Fruit fly (Drosophila melanogaster) whole organism, embryonic: ENCODE results near the gene brun.

Source experiments
- B-H1 ChIP-seq: fragments of 200-800 bp; sonication (Bioruptor generic); IDR thresholded peaks from 3 replicates; pipeline ENCODE4 v1.3.6; 2022; ENCODE audit warnings: missing biosample characterization, missing genetic modification characterization
- C15 ChIP-seq: fragments of 200-800 bp; sonication (Bioruptor generic); IDR thresholded peaks from 3 replicates; pipeline ENCODE4 v1.3.6; 2022; ENCODE audit warnings: missing biosample characterization, missing genetic modification characterization
- CG11093 ChIP-seq: fragments of 200-800 bp; sonication (Bioruptor generic); IDR thresholded peaks from 3 replicates; pipeline ENCODE4 v1.3.6; 2022; ENCODE audit warnings: missing biosample characterization, missing genetic modification characterization
- CG11723 ChIP-seq: fragments of 200-800 bp; sonication (Bioruptor generic); optimal IDR thresholded peaks from 2 replicates; lab custom pipeline; 2017; ENCODE audit warnings: missing biosample characterization, mild to moderate bottlenecking, missing genetic modification characterization
- CG13624 ChIP-seq: fragments of 200-800 bp; sonication (Bioruptor generic); optimal IDR thresholded peaks from 2 replicates; lab custom pipeline; 2016; ENCODE audit warnings: missing biosample characterization, missing genetic modification characterization
- CG15269 ChIP-seq: fragments of 200-800 bp; sonication (Bioruptor generic); optimal IDR thresholded peaks from 2 replicates; lab custom pipeline; 2018; ENCODE audit warnings: missing biosample characterization, mild to moderate bottlenecking, missing genetic modification characterization, moderate library complexity
- CG15514 ChIP-seq: fragments of 200-800 bp; sonication (Bioruptor generic); optimal IDR thresholded peaks from 3 replicates; lab custom pipeline; 2017; ENCODE audit warnings: missing biosample characterization, missing genetic modification characterization, mild to moderate bottlenecking, moderate library complexity, missing genetic modification reagents
- CG15601 ChIP-seq: fragments of 200-800 bp; sonication (Bioruptor generic); optimal IDR thresholded peaks from 3 replicates; lab custom pipeline; 2019; ENCODE audit warnings: missing biosample characterization, mild to moderate bottlenecking, missing genetic modification characterization, moderate library complexity
- CG15696 ChIP-seq: fragments of 200-800 bp; sonication (Bioruptor generic); optimal IDR thresholded peaks from 2 replicates; lab custom pipeline; 2019; ENCODE audit warnings: missing biosample characterization, mild to moderate bottlenecking, missing genetic modification characterization, moderate library complexity
- CG1647 ChIP-seq: fragments of 200-800 bp; sonication (Bioruptor generic); optimal IDR thresholded peaks from 3 replicates; lab custom pipeline; 2016; ENCODE audit warnings: missing biosample characterization, missing genetic modification characterization
- CG16813 ChIP-seq: fragments of 200-800 bp; sonication (Bioruptor generic); IDR thresholded peaks from 3 replicates; pipeline ENCODE4 v1.3.6; 2022; ENCODE audit warnings: missing biosample characterization, missing genetic modification characterization; ENCODE audit not compliant: partially characterized antibody
- CG17361 ChIP-seq: fragments of 200-800 bp; sonication (Bioruptor generic); IDR thresholded peaks from 3 replicates; pipeline ENCODE4 v1.3.6; 2022; ENCODE audit warnings: missing biosample characterization, missing genetic modification characterization
- CG17568 ChIP-seq: fragments of 200-800 bp; sonication (Bioruptor generic); optimal IDR thresholded peaks from 2 replicates; lab custom pipeline; 2018; ENCODE audit warnings: missing biosample characterization, mild to moderate bottlenecking, missing genetic modification characterization, moderate library complexity
- CG18011 ChIP-seq: fragments of 200-800 bp; sonication (Bioruptor generic); optimal IDR thresholded peaks from 2 replicates; lab custom pipeline; 2017; ENCODE audit warnings: missing biosample characterization, missing genetic modification characterization, mild to moderate bottlenecking, moderate library complexity, missing genotype
- CG2678 ChIP-seq: fragments of 200-800 bp; sonication (Bioruptor generic); optimal IDR thresholded peaks from 3 replicates; lab custom pipeline; 2019; ENCODE audit warnings: missing biosample characterization, mild to moderate bottlenecking, missing genetic modification characterization, moderate library complexity
- CG33213 ChIP-seq: fragments of 200-800 bp; sonication (Bioruptor generic); optimal IDR thresholded peaks from 3 replicates; lab custom pipeline; 2016; ENCODE audit warnings: missing biosample characterization, missing genetic modification characterization
- CG3995 ChIP-seq: fragments of 200-800 bp; sonication (Bioruptor generic); optimal IDR thresholded peaks from 3 replicates; lab custom pipeline; 2016; ENCODE audit warnings: missing biosample characterization, missing genetic modification characterization
- CG4617 ChIP-seq: fragments of 200-800 bp; sonication (Bioruptor generic); optimal IDR thresholded peaks from 3 replicates; lab custom pipeline; 2016; ENCODE audit warnings: missing biosample characterization, missing genetic modification characterization, borderline replicate concordance
- CG6683 ChIP-seq: fragments of 200-800 bp; sonication (Bioruptor generic); optimal IDR thresholded peaks from 2 replicates; lab custom pipeline; 2017; ENCODE audit warnings: missing biosample characterization, mild to moderate bottlenecking, missing genetic modification characterization, missing genetic modification reagents
- CG7372 ChIP-seq: fragments of 200-800 bp; sonication (Bioruptor generic); IDR thresholded peaks from 2 replicates; pipeline ENCODE4 v1.3.6; 2022; ENCODE audit warnings: missing biosample characterization, missing genetic modification characterization
- CHES-1-like ChIP-seq: fragments of 200-800 bp; sonication (Bioruptor generic); optimal IDR thresholded peaks from 2 replicates; lab custom pipeline; 2016; ENCODE audit warnings: missing biosample characterization, missing genetic modification characterization
- CTCF ChIP-seq: fragments of 200-800 bp; sonication (Bioruptor generic); optimal IDR thresholded peaks from 2 replicates; lab custom pipeline; 2017; ENCODE audit warnings: missing biosample characterization, mild to moderate bottlenecking, missing genetic modification characterization, moderate library complexity
- Hand ChIP-seq: fragments of 200-800 bp; sonication (Bioruptor generic); optimal IDR thresholded peaks from 2 replicates; lab custom pipeline; 2017; ENCODE audit warnings: mild to moderate bottlenecking, missing biosample characterization, missing genetic modification reagents, missing genetic modification characterization
- Hr78 ChIP-seq, 2 experiments: fragments of 200-800 bp in 1 of 2; fragments of >200 bp in 1 of 2; sonication (Bioruptor generic) in 1 of 2; optimal IDR thresholded peaks; 2 replicates each; lab custom pipeline; 2017 to 2019; ENCODE audit warnings: missing biosample characterization in 2 of 2, missing genetic modification characterization in 2 of 2, mild to moderate bottlenecking in 1 of 2, moderate library complexity in 1 of 2
- MESR4 ChIP-seq: fragments of 200-800 bp; sonication (Bioruptor generic); optimal IDR thresholded peaks from 2 replicates; lab custom pipeline; 2018; ENCODE audit warnings: missing biosample characterization, mild to moderate bottlenecking, missing genetic modification characterization, moderate library complexity
- MTF-1 ChIP-seq: fragments of 200-800 bp; sonication (Bioruptor generic); optimal IDR thresholded peaks from 2 replicates; lab custom pipeline; 2018; ENCODE audit warnings: missing biosample characterization, mild to moderate bottlenecking, missing genetic modification characterization, borderline replicate concordance
- NC2β ChIP-seq: fragments of 200-800 bp; sonication (Bioruptor generic); optimal IDR thresholded peaks from 2 replicates; lab custom pipeline; 2016; ENCODE audit warnings: missing biosample characterization, missing genetic modification characterization
- Scr ChIP-seq: fragments of 200-800 bp; sonication (Bioruptor generic); IDR thresholded peaks from 2 replicates; pipeline ENCODE4 v1.3.6; 2022; ENCODE audit warnings: missing biosample characterization, missing genetic modification characterization; ENCODE audit not compliant: partially characterized antibody
- Ssrp ChIP-seq: fragments of 200-800 bp; sonication (Bioruptor generic); optimal IDR thresholded peaks from 2 replicates; lab custom pipeline; 2018; ENCODE audit warnings: missing biosample characterization, mild to moderate bottlenecking, missing genetic modification characterization, moderate library complexity
- Vsx1 ChIP-seq: fragments of 200-800 bp; sonication (Bioruptor generic); optimal IDR thresholded peaks from 2 replicates; lab custom pipeline; 2017; ENCODE audit warnings: missing biosample characterization, mild to moderate bottlenecking, missing genetic modification characterization, missing genetic modification reagents
- ab ChIP-seq: fragments of 200-800 bp; sonication (Bioruptor generic); optimal IDR thresholded peaks from 2 replicates; lab custom pipeline; 2016; ENCODE audit warnings: missing biosample characterization, missing genetic modification characterization
- bcd ChIP-seq: fragments of 200-800 bp; sonication (Bioruptor generic); optimal IDR thresholded peaks from 2 replicates; lab custom pipeline; 2017; ENCODE audit warnings: missing biosample characterization, mild to moderate bottlenecking, missing genetic modification characterization
- danr ChIP-seq: fragments of 200-800 bp; sonication (Bioruptor generic); IDR thresholded peaks from 2 replicates; pipeline ENCODE4 v1.3.6; 2022; ENCODE audit warnings: missing biosample characterization, missing genetic modification characterization
- esg ChIP-seq: fragments of 200-800 bp; sonication (Bioruptor generic); conservative IDR thresholded peaks from 2 replicates; pipeline ENCODE4 v1.3.6; 2022; ENCODE audit warnings: missing biosample characterization, missing genetic modification characterization
- gsb ChIP-seq: fragments of 200-800 bp; sonication (Bioruptor generic); IDR thresholded peaks from 2 replicates; pipeline ENCODE4 v1.3.6; 2022; ENCODE audit warnings: missing biosample characterization, missing genetic modification characterization
- her ChIP-seq: fragments of 200-800 bp; sonication (Bioruptor generic); optimal IDR thresholded peaks from 2 replicates; lab custom pipeline; 2016; ENCODE audit warnings: missing biosample characterization, missing genetic modification characterization
- lilli ChIP-seq: fragments of 200-800 bp; sonication (Bioruptor generic); optimal IDR thresholded peaks from 3 replicates; lab custom pipeline; 2016; ENCODE audit warnings: missing biosample characterization, missing genetic modification characterization
- mam ChIP-seq: fragments of 200-800 bp; sonication (Bioruptor generic); optimal IDR thresholded peaks from 3 replicates; lab custom pipeline; 2016; ENCODE audit warnings: missing biosample characterization, missing genetic modification characterization
- nom ChIP-seq: fragments of 200-800 bp; sonication (Bioruptor generic); optimal IDR thresholded peaks from 2 replicates; lab custom pipeline; 2017; ENCODE audit warnings: missing biosample characterization, missing genetic modification characterization, mild to moderate bottlenecking, moderate library complexity, missing genetic modification reagents
- org-1 ChIP-seq: fragments of 200-800 bp; sonication (Bioruptor generic); optimal IDR thresholded peaks from 2 replicates; lab custom pipeline; 2017; ENCODE audit warnings: missing biosample characterization, missing genetic modification characterization
- pzg ChIP-seq: fragments of 200-800 bp; sonication (Bioruptor generic); optimal IDR thresholded peaks from 3 replicates; lab custom pipeline; 2018; ENCODE audit warnings: missing biosample characterization, mild to moderate bottlenecking, missing genetic modification characterization, moderate library complexity
- scrt ChIP-seq: fragments of 200-800 bp; sonication (Bioruptor generic); optimal IDR thresholded peaks from 2 replicates; lab custom pipeline; 2018; ENCODE audit warnings: missing biosample characterization, mild to moderate bottlenecking, missing genetic modification characterization, moderate library complexity
- sqz ChIP-seq: fragments of 200-800 bp; sonication (Bioruptor generic); optimal IDR thresholded peaks from 3 replicates; lab custom pipeline; 2018; ENCODE audit warnings: missing biosample characterization, mild to moderate bottlenecking, missing genetic modification characterization
- sr ChIP-seq: fragments of 200-800 bp; sonication (Bioruptor generic); IDR thresholded peaks from 3 replicates; pipeline ENCODE4 v1.3.6; 2022; ENCODE audit warnings: missing biosample characterization, missing genetic modification characterization
- tll ChIP-seq, 2 experiments: fragments of 200-800 bp in 1 of 2; fragments of >200 bp in 1 of 2; sonication (Bioruptor generic) in 1 of 2; optimal IDR thresholded peaks; 2 replicates each; lab custom pipeline; 2017 to 2019; ENCODE audit warnings: missing biosample characterization in 2 of 2, missing genetic modification characterization in 2 of 2, mild to moderate bottlenecking in 1 of 2, moderate library complexity in 1 of 2
- tup ChIP-seq: fragments of 200-800 bp; sonication (Bioruptor generic); optimal IDR thresholded peaks from 2 replicates; lab custom pipeline; 2016; ENCODE audit warnings: missing biosample characterization, mild to moderate bottlenecking, missing genetic modification characterization, moderate library complexity
- wek ChIP-seq: fragments of 200-800 bp; sonication (Bioruptor generic); optimal IDR thresholded peaks from 3 replicates; lab custom pipeline; 2018; ENCODE audit warnings: missing biosample characterization, mild to moderate bottlenecking, missing genetic modification characterization, moderate library complexity
- zen ChIP-seq: fragments of 200-800 bp; sonication (Bioruptor generic); optimal IDR thresholded peaks from 3 replicates; lab custom pipeline; 2018; ENCODE audit warnings: missing biosample characterization, mild to moderate bottlenecking, missing genetic modification characterization, moderate library complexity
- zfh2 ChIP-seq: fragments of 200-800 bp; sonication (Bioruptor generic); optimal IDR thresholded peaks from 2 replicates; lab custom pipeline; 2016; ENCODE audit warnings: missing biosample characterization, missing genetic modification characterization

Gene brun

DNA sequence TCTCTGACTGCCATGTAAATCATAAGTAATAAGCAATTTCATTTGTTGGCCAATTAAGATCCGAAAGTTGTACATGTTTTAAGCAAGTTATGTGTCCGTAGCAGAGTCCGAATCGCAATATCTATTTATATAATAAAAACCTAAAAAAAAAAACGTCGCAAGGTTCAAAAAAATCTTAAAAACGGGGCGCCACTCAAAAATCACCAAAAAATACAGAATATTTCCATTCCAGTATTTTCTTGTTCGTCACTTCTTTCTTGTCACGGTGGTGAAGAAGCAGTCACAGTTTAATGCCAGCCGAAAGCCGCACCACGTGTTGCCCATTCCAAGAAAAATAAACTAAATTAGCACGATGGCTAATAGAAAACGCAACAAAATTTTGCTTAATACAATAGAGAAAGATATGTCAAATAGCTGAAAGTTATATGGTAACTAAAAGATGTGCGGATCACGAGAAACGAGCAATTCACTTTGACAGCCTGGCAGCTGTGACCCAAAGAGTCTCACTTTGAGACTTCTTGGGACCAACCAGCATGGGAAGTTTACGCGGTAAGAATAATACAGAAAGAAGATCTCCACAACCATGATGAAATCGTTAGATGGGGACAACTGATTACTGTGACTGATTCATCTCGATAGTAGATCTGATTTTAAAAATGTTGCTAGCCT, 8.6 kb downstream of the brun start (continued):
- TF ChIP-seq sr = no peak
- TF ChIP-seq CG16813 (GFP tag; lab: Robert Waterston, UW) = no peak
- no peak for TF ChIP-seq CG15601 (tag; lab: Kevin White, UChicago)
- TF ChIP-seq CG33213 (GFP tag; lab: Kevin White, UChicago) = peak; percentile 64
- no peak for TF ChIP-seq Hr78 (GFP tag; optimal IDR thresholded peaks at IDR 0.05; lab: Kevin White, UChicago)
- TF ChIP-seq Ssrp (tag; lab: Kevin White, UChicago) = no peak
- peak; percentile 48 for TF ChIP-seq scrt (GFP tag; lab: Kevin White, UChicago)
- no peak for TF ChIP-seq CG15696 (tag; lab: Kevin White, UChicago)
- TF ChIP-seq zfh2 (GFP tag; lab: Kevin White, UChicago) = no peak
- no peak for TF ChIP-seq NC2β (GFP tag; lab: Kevin White, UChicago)
- no peak for TF ChIP-seq Scr (GFP tag; lab: Robert Waterston, UW)
- peak; percentile 100 for TF ChIP-seq MESR4 (GFP tag; lab: Kevin White, UChicago)
- no peak for TF ChIP-seq danr (GFP tag; lab: Robert Waterston, UW)
- no peak for TF ChIP-seq Hand (GFP tag; lab: Kevin White, UChicago)
- TF ChIP-seq tll (GFP tag; optimal IDR thresholded peaks at IDR 0.05; lab: Kevin White, UChicago) = no peak
- no peak for TF ChIP-seq org-1 (GFP tag; lab: Kevin White, UChicago)
- TF ChIP-seq mam = no peak
- TF ChIP-seq CTCF (GFP tag; lab: Kevin White, UChicago) = peak; percentile 53
- TF ChIP-seq CG13624 = peak; percentile 7
- TF ChIP-seq tup = no peak
- TF ChIP-seq CG11093 = no peak
- TF ChIP-seq CG1647 (GFP tag; lab: Kevin White, UChicago) = no peak
- no peak for TF ChIP-seq CG17361 (GFP tag; lab: Robert Waterston, UW)
- TF ChIP-seq CG2678 (tag; lab: Kevin White, UChicago) = no peak
- peak; percentile 74 for TF ChIP-seq pzg (GFP tag; lab: Kevin White, UChicago)
- TF ChIP-seq nom = no peak
- TF ChIP-seq CG17568 (GFP tag; lab: Kevin White, UChicago) = no peak
- no peak for TF ChIP-seq Vsx1 (GFP tag; lab: Kevin White, UChicago)
- peak; percentile 16 for TF ChIP-seq CG4617
- no peak for TF ChIP-seq wek (GFP tag; lab: Kevin White, UChicago)
- peak; percentile 17 for TF ChIP-seq CHES-1-like (GFP tag; lab: Kevin White, UChicago)
- no peak for TF ChIP-seq CG18011 (GFP tag; lab: Kevin White, UChicago)
- TF ChIP-seq ab (GFP tag; lab: Kevin White, UChicago) = no peak
- TF ChIP-seq bcd (GFP tag; lab: Kevin White, UChicago) = no peak
- peak; percentile 24 for TF ChIP-seq lilli (GFP tag; lab: Kevin White, UChicago)
- TF ChIP-seq CG15514 = peak; percentile 32
- TF ChIP-seq CG3995 (GFP tag; lab: Kevin White, UChicago) = peak; percentile 99
- TF ChIP-seq sqz = no peak
- TF ChIP-seq B-H1 (GFP tag; lab: Robert Waterston, UW) = no peak
- TF ChIP-seq CG6683 (GFP tag; lab: Kevin White, UChicago) = no peak
- peak; percentile 5 for TF ChIP-seq her (GFP tag; lab: Kevin White, UChicago)
- TF ChIP-seq zen (tag; lab: Kevin White, UChicago) = peak; percentile 43
- TF ChIP-seq gsb (GFP tag; lab: Robert Waterston, UW) = no peak
- TF ChIP-seq CG11723 (GFP tag; lab: Kevin White, UChicago) = no peak
- TF ChIP-seq esg = no peak
- TF ChIP-seq MTF-1 (GFP tag; lab: Kevin White, UChicago) = no peak
- TF ChIP-seq CG7372 = no peak
- TF ChIP-seq CG15269 = no peak
- TF ChIP-seq C15 = no peak
